Fruit fly (Drosophila melanogaster) whole organism, prepupa: ENCODE measurements around the gene CG11069.

Experiments
- Blimp-1 ChIP-seq: fragments of 200-800 bp; sonication (Bioruptor generic); optimal IDR thresholded peaks from 3 replicates; lab custom pipeline; 2017; ENCODE audit warnings: missing biosample characterization, missing genetic modification characterization, mild to moderate bottlenecking, moderate library complexity, missing genetic modification reagents
- CG10631 ChIP-seq: fragments of 200-800 bp; sonication (Bioruptor generic); optimal IDR thresholded peaks from 2 replicates; lab custom pipeline; 2016; ENCODE audit warnings: missing biosample characterization, missing genetic modification characterization
- CG15336 ChIP-seq: fragments of 200-800 bp; sonication (Bioruptor generic); IDR thresholded peaks from 2 replicates; pipeline ENCODE4 v1.3.6; 2022; ENCODE audit warnings: missing biosample characterization, missing genetic modification characterization
- CG1621 ChIP-seq: fragments of 200-800 bp; sonication (Bioruptor generic); optimal IDR thresholded peaks from 3 replicates; lab custom pipeline; 2018; ENCODE audit warnings: missing biosample characterization, mild to moderate bottlenecking, missing genetic modification characterization
- CG31627 ChIP-seq: fragments of 200-800 bp; sonication (Bioruptor generic); optimal IDR thresholded peaks from 3 replicates; lab custom pipeline; 2016; ENCODE audit warnings: missing biosample characterization, missing genetic modification characterization
- CG6792 ChIP-seq: fragments of 200-800 bp; sonication (Bioruptor generic); optimal IDR thresholded peaks from 3 replicates; lab custom pipeline; 2016; ENCODE audit warnings: missing biosample characterization, missing genetic modification characterization
- CG6854 ChIP-seq: fragments of 200-800 bp; sonication (Bioruptor generic); optimal IDR thresholded peaks from 2 replicates; lab custom pipeline; 2017; ENCODE audit warnings: missing biosample characterization, mild to moderate bottlenecking, missing genetic modification characterization
- Eip75B ChIP-seq: fragments of 200-800 bp; sonication (Bioruptor generic); optimal IDR thresholded peaks from 3 replicates; lab custom pipeline; 2016; ENCODE audit warnings: missing biosample characterization, missing genetic modification characterization
- Ets21C ChIP-seq: fragments of 200-800 bp; sonication (Bioruptor generic); optimal IDR thresholded peaks from 3 replicates; lab custom pipeline; 2016; ENCODE audit warnings: missing biosample characterization, missing genetic modification characterization
- Lpt ChIP-seq: fragments of 200-800 bp; sonication (Bioruptor generic); optimal IDR thresholded peaks from 3 replicates; lab custom pipeline; 2016; ENCODE audit warnings: missing biosample characterization, missing genetic modification characterization
- Sox15 ChIP-seq: fragments of 200-800 bp; sonication (Bioruptor generic); optimal IDR thresholded peaks from 3 replicates; lab custom pipeline; 2016; ENCODE audit warnings: missing biosample characterization, missing genetic modification characterization
- salr ChIP-seq, 2 experiments: fragments of 200-800 bp; sonication (Bioruptor generic); optimal IDR thresholded peaks; 3 replicates each; lab custom pipeline; 2016 to 2018; ENCODE audit warnings: missing biosample characterization in 2 of 2, missing genetic modification characterization in 2 of 2, mild to moderate bottlenecking in 1 of 2

- no peak for TF ChIP-seq CG31627
- TF ChIP-seq CG10631, result no peak
- no peak for TF ChIP-seq Eip75B (GFP tag; lab: Kevin White, UChicago)
- TF ChIP-seq CG6792 (GFP tag; lab: Kevin White, UChicago), result no peak
- TF ChIP-seq CG6854 (GFP tag; lab: Kevin White, UChicago), result no peak
- no peak for TF ChIP-seq Blimp-1 (GFP tag; lab: Kevin White, UChicago)
- no peak for TF ChIP-seq Lpt (GFP tag; lab: Kevin White, UChicago)
- TF ChIP-seq salr (GFP tag; optimal IDR thresholded peaks at IDR 0.05; lab: Kevin White, UChicago), result no peak
- TF ChIP-seq Ets21C (GFP tag; lab: Kevin White, UChicago), result no peak
- no peak for TF ChIP-seq CG1621
- TF ChIP-seq CG15336 (GFP tag; lab: Robert Waterston, UW), result peak; percentile 12; the same call in 1 of the 2 replicates
- TF ChIP-seq Sox15 (GFP tag; lab: Kevin White, UChicago), result no peak
Observed at dm6 chr3R:24864719-24865400, 29.7 kb upstream of the CG11069 start, which contains the start of the genes Srg1 and Elal.
